Worm (Caenorhabditis elegans): ENCODE results near the gene F26F4.5.

- TF ChIP-seq him-1 (tag; optimal IDR thresholded peaks at IDR 0.05) (no peak), W03F9.2 (tag; optimal IDR thresholded peaks at IDR 0.05) (peak; percentile 79)
Observed at ce11 chrIII:4930154-4930679, 39.2 kb upstream of the F26F4.5 start, which contains the start of gene set-2.

Measured in whole organism, L4/young adult.